Worm (Caenorhabditis elegans) whole organism, L1 larva: ENCODE measurements around the gene F11C7.6.

Experiments
- C16A3.4 ChIP-seq: fragments of 150-350 bp; optimal IDR thresholded peaks from 2 replicates; lab custom pipeline; 2014; ENCODE audit warnings: missing biosample characterization, missing genetic modification characterization
- Y116A8C.19 ChIP-seq: sonication (generic microtip); optimal IDR thresholded peaks from 2 replicates; lab custom pipeline; 2016; ENCODE audit warnings: missing compliant biosample characterization, missing genetic modification characterization, borderline replicate concordance
- aha-1 ChIP-seq: fragments of 150-350 bp; optimal IDR thresholded peaks from 2 replicates; lab custom pipeline; 2014; ENCODE audit warnings: missing biosample characterization, missing genetic modification characterization
- blmp-1 ChIP-seq: fragments of 150-350 bp; optimal IDR thresholded peaks from 2 replicates; lab custom pipeline; 2014; ENCODE audit warnings: missing biosample characterization, missing genetic modification characterization
- ceh-90 ChIP-seq: sonication (generic microtip); optimal IDR thresholded peaks from 2 replicates; lab custom pipeline; 2016; ENCODE audit warnings: missing genetic modification characterization, missing compliant biosample characterization
- dpl-1 ChIP-seq, 3 experiments: fragments of 150-350 bp in 2 of 3; sonication (generic microtip) in 1 of 3; optimal IDR thresholded peaks; 2 replicates each; lab custom pipeline; 2014 to 2017; ENCODE audit warnings: missing biosample characterization in 3 of 3, missing genetic modification characterization in 3 of 3, missing genetic modification reagents in 3 of 3
- dsc-1 ChIP-seq: sonication (generic microtip); optimal IDR thresholded peaks from 2 replicates; lab custom pipeline; 2016; ENCODE audit warnings: mild to moderate bottlenecking, missing genetic modification characterization, missing compliant biosample characterization
- efl-1 ChIP-seq, 4 experiments: fragments of 150-350 bp; optimal IDR thresholded peaks in 3 of 4; peaks in 1 of 4; 1 replicate in 1 of 4; 2 replicates in 3 of 4; lab custom pipeline; 2014; ENCODE audit warnings: missing biosample characterization in 2 of 4, missing genetic modification characterization in 2 of 4, missing genetic modification reagents in 2 of 4
- efl-3 ChIP-seq: fragments of 200-800 bp; sonication (Bioruptor generic); optimal IDR thresholded peaks from 2 replicates; lab custom pipeline; 2018; ENCODE audit warnings: mild to moderate bottlenecking, missing genetic modification characterization, missing compliant biosample characterization
- egl-13 ChIP-seq: sonication (generic microtip); optimal IDR thresholded peaks from 2 replicates; lab custom pipeline; 2016; ENCODE audit warnings: missing genotype, missing genetic modification reagents, missing genetic modification characterization, missing compliant biosample characterization
- elt-2 ChIP-seq: sonication (generic microtip); optimal IDR thresholded peaks from 2 replicates; lab custom pipeline; 2016; ENCODE audit warnings: missing genetic modification characterization, mild to moderate bottlenecking, inconsistent platforms, missing compliant biosample characterization, missing genetic modification reagents
- elt-3 ChIP-seq, 6 experiments: fragments of 150-350 bp in 1 of 6; sonication (generic microtip); optimal IDR thresholded peaks; 2 replicates each; lab custom pipeline; 2017 to 2018; ENCODE audit warnings: missing biosample characterization in 6 of 6, missing genetic modification characterization in 6 of 6, inconsistent platforms in 1 of 6
- fkh-8 ChIP-seq: sonication (generic microtip); optimal IDR thresholded peaks from 2 replicates; lab custom pipeline; 2016; ENCODE audit warnings: mild to moderate bottlenecking, missing genetic modification characterization, missing compliant biosample characterization
- fos-1 ChIP-seq: fragments of 150-350 bp; optimal IDR thresholded peaks from 2 replicates; lab custom pipeline; 2014; ENCODE audit warnings: missing biosample characterization, missing genetic modification characterization
- hlh-17 ChIP-seq: fragments of 200-800 bp; sonication (Bioruptor generic); optimal IDR thresholded peaks from 2 replicates; lab custom pipeline; 2018; ENCODE audit warnings: missing genetic modification characterization, mild to moderate bottlenecking, missing compliant biosample characterization, moderate library complexity, borderline replicate concordance
- irx-1 ChIP-seq: sonication (generic microtip); optimal IDR thresholded peaks from 2 replicates; lab custom pipeline; 2016; ENCODE audit warnings: missing genetic modification characterization, missing compliant biosample characterization
- jun-1 ChIP-seq: fragments of 150-350 bp; optimal IDR thresholded peaks from 2 replicates; lab custom pipeline; 2014; ENCODE audit warnings: missing biosample characterization, missing genetic modification reagents, missing genetic modification characterization
- lin-14 ChIP-seq: fragments of 200-800 bp; sonication (Bioruptor generic); optimal IDR thresholded peaks from 2 replicates; lab custom pipeline; 2018; ENCODE audit warnings: mild to moderate bottlenecking, missing genetic modification characterization, moderate library complexity, missing compliant biosample characterization
- lin-35 ChIP-seq, 2 experiments: fragments of 150-350 bp; optimal IDR thresholded peaks; 2 replicates each; lab custom pipeline; 2014; ENCODE audit warnings: missing biosample characterization in 2 of 2, missing genetic modification characterization in 2 of 2, missing genetic modification reagents in 2 of 2
- lin-39 ChIP-seq: fragments of 150-350 bp; optimal IDR thresholded peaks from 2 replicates; lab custom pipeline; 2014; ENCODE audit warnings: missing biosample characterization, missing genetic modification reagents, missing genetic modification characterization
- nhr-12 ChIP-seq: sonication (generic microtip); optimal IDR thresholded peaks from 2 replicates; lab custom pipeline; 2017; ENCODE audit warnings: missing biosample characterization, missing genetic modification characterization
- nhr-20 ChIP-seq: sonication (generic microtip); optimal IDR thresholded peaks from 2 replicates; lab custom pipeline; 2016; ENCODE audit warnings: mild to moderate bottlenecking, missing genetic modification characterization, missing compliant biosample characterization
- nhr-28 ChIP-seq: fragments of 150-350 bp; optimal IDR thresholded peaks from 2 replicates; lab custom pipeline; 2014; ENCODE audit warnings: missing biosample characterization, missing genetic modification characterization
- nhr-47 ChIP-seq: sonication (generic microtip); optimal IDR thresholded peaks from 2 replicates; lab custom pipeline; 2016; ENCODE audit warnings: mild to moderate bottlenecking, missing genetic modification characterization, moderate library complexity, missing compliant biosample characterization
- rnt-1 ChIP-seq: sonication (generic microtip); optimal IDR thresholded peaks from 2 replicates; lab custom pipeline; 2016; ENCODE audit warnings: mild to moderate bottlenecking, missing genetic modification characterization, moderate library complexity, missing compliant biosample characterization
- skn-1 ChIP-seq: fragments of 150-350 bp; optimal IDR thresholded peaks from 2 replicates; lab custom pipeline; 2014; ENCODE audit warnings: missing biosample characterization, missing genetic modification characterization
- sox-4 ChIP-seq: sonication (generic microtip); optimal IDR thresholded peaks from 2 replicates; lab custom pipeline; 2016; ENCODE audit warnings: missing genetic modification characterization, missing compliant biosample characterization
- sptf-1 ChIP-seq: fragments of 150-350 bp; optimal IDR thresholded peaks from 2 replicates; lab custom pipeline; 2014; ENCODE audit warnings: missing biosample characterization, missing genetic modification characterization
- sup-37 ChIP-seq: fragments of 200-800 bp; sonication (Bioruptor generic); optimal IDR thresholded peaks from 2 replicates; lab custom pipeline; 2018; ENCODE audit warnings: mild to moderate bottlenecking, missing genetic modification characterization, missing compliant biosample characterization
- unc-130 ChIP-seq: fragments of 150-350 bp; optimal IDR thresholded peaks from 2 replicates; lab custom pipeline; 2017; ENCODE audit warnings: missing biosample characterization, missing genetic modification characterization, inconsistent platforms
- unc-86 ChIP-seq: sonication (generic microtip); optimal IDR thresholded peaks from 2 replicates; lab custom pipeline; 2016; ENCODE audit warnings: missing genetic modification characterization, missing compliant biosample characterization
- unc-98 ChIP-seq: fragments of 200-800 bp; sonication (Bioruptor generic); IDR thresholded peaks from 2 replicates; pipeline ENCODE4 v1.3.6; 2022; ENCODE audit warnings: missing genetic modification characterization, missing compliant biosample characterization
- zip-4 ChIP-seq: fragments of 200-800 bp; sonication (Bioruptor generic); optimal IDR thresholded peaks from 2 replicates; lab custom pipeline; 2018; ENCODE audit warnings: mild to moderate bottlenecking, missing genetic modification characterization, moderate library complexity, missing compliant biosample characterization
- ztf-4 ChIP-seq: fragments of 150-350 bp; optimal IDR thresholded peaks from 2 replicates; lab custom pipeline; 2014; ENCODE audit warnings: missing biosample characterization, missing genetic modification characterization

Gene F11C7.6

ce11 chrX:17373955-17374354, 27.4 kb upstream of the F11C7.6 start:
- no peak for TF ChIP-seq fkh-8 (tag; lab: Kevin White, UChicago)
- TF ChIP-seq elt-3 (tag; optimal IDR thresholded peaks at IDR 0.05; lab: Kevin White, UChicago), result peak in 1 of 6 experiments; percentile 43
- TF ChIP-seq dpl-1 (GFP tag; optimal IDR thresholded peaks at IDR 0.05; lab: Kevin White, UChicago), result no peak
- no peak for TF ChIP-seq lin-35 (GFP tag; optimal IDR thresholded peaks at IDR 0.05; lab: Kevin White, UChicago)
- no peak for TF ChIP-seq nhr-12 (tag; lab: Kevin White, UChicago)
- no peak for TF ChIP-seq fos-1 (tag; lab: Kevin White, UChicago)
- no peak for TF ChIP-seq sox-4 (tag; lab: Kevin White, UChicago)
- no peak for TF ChIP-seq jun-1 (tag; lab: Kevin White, UChicago)
- no peak for TF ChIP-seq skn-1 (tag; lab: Kevin White, UChicago)
- no peak for TF ChIP-seq ceh-90
- TF ChIP-seq nhr-28, result no peak
- TF ChIP-seq blmp-1 (tag; lab: Kevin White, UChicago), result peak; percentile 69
- no peak for TF ChIP-seq egl-13 (tag; lab: Kevin White, UChicago)
- TF ChIP-seq rnt-1 (tag; lab: Kevin White, UChicago), result no peak

DNA sequence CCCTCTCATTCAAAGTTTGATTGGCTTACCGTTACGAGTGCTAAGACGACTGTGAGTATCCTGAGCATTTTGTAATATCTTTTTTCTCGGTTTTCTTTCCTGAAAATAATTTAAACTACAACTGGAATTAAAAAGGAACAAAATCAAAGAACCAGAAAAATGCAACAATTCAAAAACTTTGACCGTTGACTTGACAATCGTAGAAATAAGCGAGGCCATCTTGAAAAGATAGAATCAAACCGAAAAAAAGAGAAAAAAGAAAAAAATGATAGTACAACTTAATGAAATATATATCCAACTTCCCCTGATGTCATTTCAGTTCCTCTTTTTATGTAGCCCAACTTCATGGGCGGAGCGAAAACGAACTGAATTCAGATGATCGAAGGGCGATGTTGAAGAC, 26.8 kb upstream of the F11C7.6 start, which contains the start of gene F10D7.3:
TSS of gene F10D7.3 (minus strand) at position 101 of the 400 bp plus-strand sequence.
- TF ChIP-seq Y116A8C.19 (tag; lab: Kevin White, UChicago), result no peak
- TF ChIP-seq efl-1 (optimal IDR thresholded peaks at IDR 0.05; lab: Kevin White, UChicago), result no peak
- peak in 1 of 2 experiments; percentile 35 for TF ChIP-seq efl-1 (GFP tag; optimal IDR thresholded peaks at IDR 0.05 in 1 of 2; lab: Kevin White, UChicago)

DNA sequence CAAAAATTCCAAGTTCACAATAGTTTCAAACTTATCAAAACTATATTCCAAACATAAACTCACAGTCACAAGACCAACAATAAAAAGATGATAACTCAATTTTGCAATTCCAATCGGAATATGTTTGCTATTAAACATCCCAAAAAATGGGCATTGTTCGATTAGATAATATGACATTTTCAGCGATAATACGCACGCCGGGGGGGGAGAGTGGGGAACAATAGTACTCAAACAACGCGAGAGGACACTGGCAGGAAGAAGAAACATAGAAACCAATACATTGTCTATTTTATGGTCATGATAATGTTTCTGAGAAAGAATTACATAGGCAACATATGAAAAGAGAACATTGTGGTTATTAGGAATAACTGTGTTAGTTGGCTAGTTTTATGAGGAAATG, 25.5 kb upstream of the F11C7.6 start:
- TF ChIP-seq lin-14 (GFP tag; lab: Kevin White, UChicago), result peak; percentile 4
- TF ChIP-seq elt-2 (tag; lab: Kevin White, UChicago), result peak; percentile 63
- no peak for TF ChIP-seq elt-3 (tag; optimal IDR thresholded peaks at IDR 0.05; lab: Kevin White, UChicago)

ce11 chrX:17378996-17379395, 22.4 kb upstream of the F11C7.6 start:
- TF ChIP-seq elt-2 (tag; lab: Kevin White, UChicago) (peak; percentile 59), unc-86 (tag; lab: Kevin White, UChicago) (no peak), C16A3.4 (tag; lab: Kevin White, UChicago) (no peak)

ce11 chrX:17379675-17380074, 21.7 kb upstream of the F11C7.6 start, which contains the start of gene F10D7.10:
F10D7.10 (minus strand) TSS chrX:17379775.
- TF ChIP-seq hlh-17 (GFP tag; lab: Kevin White, UChicago) (no peak), dsc-1 (tag; lab: Kevin White, UChicago) (no peak), aha-1 (no peak), unc-98 (GFP tag; lab: Robert Waterston, UW) (no peak), unc-86 (tag; lab: Kevin White, UChicago) (no peak), zip-4 (GFP tag; lab: Kevin White, UChicago) (no peak), lin-39 (tag; lab: Kevin White, UChicago) (no peak), nhr-20 (tag; lab: Kevin White, UChicago) (no peak), sup-37 (GFP tag; lab: Kevin White, UChicago) (no peak), unc-130 (tag; lab: Kevin White, UChicago) (no peak), nhr-47 (tag; lab: Kevin White, UChicago) (no peak), efl-1 (optimal IDR thresholded peaks at IDR 0.05; lab: Kevin White, UChicago) (no peak), efl-1 (GFP tag; optimal IDR thresholded peaks at IDR 0.05 in 1 of 2; lab: Kevin White, UChicago) (peak in 1 of 2 experiments; percentile 10), efl-3 (GFP tag; lab: Kevin White, UChicago) (no peak), ztf-4 (tag; lab: Kevin White, UChicago) (no peak), sptf-1 (no peak), blmp-1 (tag; lab: Kevin White, UChicago) (peak; percentile 22), irx-1 (tag; lab: Kevin White, UChicago) (no peak)
